Fruit fly (Drosophila melanogaster) whole organism, wandering third instar larva: ENCODE measurements around the gene CG42792.

Source experiments
- Abd-B ChIP-seq: fragments of >200 bp; optimal IDR thresholded peaks from 2 replicates; lab custom pipeline; 2017; ENCODE audit warnings: missing biosample characterization, missing genetic modification characterization
- CG32264 ChIP-seq: fragments of 200-800 bp; sonication (Bioruptor generic); optimal IDR thresholded peaks from 2 replicates; lab custom pipeline; 2016; ENCODE audit warnings: missing biosample characterization, missing genetic modification characterization
- CrebA ChIP-seq: fragments of 200-800 bp; sonication (Bioruptor generic); optimal IDR thresholded peaks from 2 replicates; lab custom pipeline; 2016; ENCODE audit warnings: missing biosample characterization, mild to moderate bottlenecking, missing genetic modification characterization, borderline replicate concordance
- Dfd ChIP-seq: fragments of >200 bp; optimal IDR thresholded peaks from 2 replicates; lab custom pipeline; 2017; ENCODE audit warnings: missing biosample characterization, missing genetic modification characterization
- Dif ChIP-seq: fragments of 200-275, 200-300 bp; sonication (Bioruptor generic); optimal IDR thresholded peaks from 2 replicates; lab custom pipeline; 2018; ENCODE audit warnings: missing biosample characterization, missing genetic modification characterization; ENCODE audit not compliant: partially characterized antibody
- GATAd ChIP-seq: sonication (Bioruptor generic); optimal IDR thresholded peaks from 2 replicates; lab custom pipeline; 2016; ENCODE audit warnings: missing biosample characterization, missing genetic modification characterization
- HLH106 ChIP-seq: fragments of 200-800 bp; optimal IDR thresholded peaks from 3 replicates; lab custom pipeline; 2019; ENCODE audit warnings: missing biosample characterization, mild to moderate bottlenecking, missing genetic modification characterization, moderate library complexity
- Hnf4 ChIP-seq: fragments of 200-800 bp; sonication (Bioruptor generic); optimal IDR thresholded peaks from 2 replicates; lab custom pipeline; 2016; ENCODE audit warnings: missing biosample characterization, mild to moderate bottlenecking, missing genetic modification characterization
- Hr78 ChIP-seq: fragments of >200 bp; optimal IDR thresholded peaks from 2 replicates; lab custom pipeline; 2017; ENCODE audit warnings: missing biosample characterization, missing genetic modification characterization
- Hr83 ChIP-seq: fragments of 200-300 bp; sonication (Bioruptor generic); optimal IDR thresholded peaks from 2 replicates; lab custom pipeline; 2016; ENCODE audit warnings: missing biosample characterization, mild to moderate bottlenecking, missing genetic modification characterization, moderate library complexity; ENCODE audit not compliant: poor library complexity, severe bottlenecking
- Jra ChIP-seq: sonication (Bioruptor generic); optimal IDR thresholded peaks from 2 replicates; lab custom pipeline; 2016; ENCODE audit warnings: missing biosample characterization, missing genetic modification characterization
- N ChIP-seq: fragments of >200 bp; optimal IDR thresholded peaks from 2 replicates; lab custom pipeline; 2018; ENCODE audit warnings: missing biosample characterization, missing external identifiers, missing genetic modification characterization
- OdsH ChIP-seq: fragments of 200-800 bp; sonication (Bioruptor generic); optimal IDR thresholded peaks from 2 replicates; lab custom pipeline; 2016; ENCODE audit warnings: missing biosample characterization, mild to moderate bottlenecking, missing genetic modification characterization
- Rel ChIP-seq, 2 experiments: fragments of 200-800 bp; sonication (Bioruptor generic) in 1 of 2; optimal IDR thresholded peaks; 2 replicates in 1 of 2; 3 replicates in 1 of 2; lab custom pipeline; 2016 to 2019; ENCODE audit warnings: mild to moderate bottlenecking in 2 of 2, missing biosample characterization in 2 of 2, missing genetic modification characterization in 2 of 2, moderate library complexity in 1 of 2
- Sp1 ChIP-seq: fragments of 200-800 bp; sonication (Bioruptor generic); optimal IDR thresholded peaks from 3 replicates; lab custom pipeline; 2019; ENCODE audit warnings: missing biosample characterization, mild to moderate bottlenecking, missing genetic modification characterization, moderate library complexity
- Vsx2 ChIP-seq: fragments of 200-300, 225-300 bp; sonication (Bioruptor generic); optimal IDR thresholded peaks from 2 replicates; lab custom pipeline; 2018; ENCODE audit warnings: missing biosample characterization, missing genetic modification characterization; ENCODE audit not compliant: partially characterized antibody
- br ChIP-seq: fragments of 200-800 bp; sonication (Bioruptor generic); optimal IDR thresholded peaks from 2 replicates; lab custom pipeline; 2016; ENCODE audit warnings: missing biosample characterization, missing genetic modification characterization
- brk ChIP-seq: fragments of 200-800 bp; sonication (Bioruptor generic); optimal IDR thresholded peaks from 2 replicates; lab custom pipeline; 2016; ENCODE audit warnings: missing biosample characterization, mild to moderate bottlenecking, missing genetic modification characterization
- dl ChIP-seq, 2 experiments: fragments of 175-275, 200-275 bp in 1 of 2; fragments of 200-275 bp in 1 of 2; sonication (Bioruptor generic); optimal IDR thresholded peaks; lab custom pipeline; 2018; ENCODE audit warnings: mild to moderate bottlenecking in 2 of 2, missing biosample characterization in 2 of 2, missing genetic modification characterization in 2 of 2, moderate library complexity in 2 of 2; ENCODE audit not compliant: partially characterized antibody in 2 of 2, insufficient read depth in 1 of 2
- dmrt93B ChIP-seq: fragments of 200-800 bp; sonication (Bioruptor generic); optimal IDR thresholded peaks from 2 replicates; lab custom pipeline; 2018; ENCODE audit warnings: missing biosample characterization, mild to moderate bottlenecking, missing genetic modification characterization
- dsf ChIP-seq: sonication (Bioruptor generic); optimal IDR thresholded peaks from 2 replicates; lab custom pipeline; 2016; ENCODE audit warnings: missing biosample characterization, missing genetic modification characterization, borderline replicate concordance
- ey ChIP-seq: fragments of 200-800 bp; sonication (Bioruptor generic); optimal IDR thresholded peaks from 2 replicates; lab custom pipeline; 2016; ENCODE audit warnings: missing biosample characterization, missing genetic modification characterization
- fru ChIP-seq: fragments of 200-800 bp; sonication (Bioruptor generic); optimal IDR thresholded peaks from 3 replicates; lab custom pipeline; 2016; ENCODE audit warnings: missing biosample characterization, mild to moderate bottlenecking, missing genetic modification characterization
- h ChIP-seq: fragments of 200-800 bp; sonication (Bioruptor generic); optimal IDR thresholded peaks from 3 replicates; lab custom pipeline; 2016; ENCODE audit warnings: missing biosample characterization, mild to moderate bottlenecking, missing genetic modification characterization
- jim ChIP-seq: fragments of 175-275, 200-325 bp; sonication (Bioruptor generic); optimal IDR thresholded peaks from 2 replicates; lab custom pipeline; 2016; ENCODE audit warnings: missing biosample characterization, mild to moderate bottlenecking, missing genetic modification characterization
- pan ChIP-seq: fragments of >200 bp; optimal IDR thresholded peaks from 2 replicates; lab custom pipeline; 2017
- psq ChIP-seq: fragments of 200-800 bp; sonication (Bioruptor generic); optimal IDR thresholded peaks from 3 replicates; lab custom pipeline; 2017; ENCODE audit warnings: missing biosample characterization, mild to moderate bottlenecking, missing genetic modification characterization, moderate library complexity
- rgr ChIP-seq: fragments of 200-800 bp; sonication (Bioruptor generic); optimal IDR thresholded peaks from 3 replicates; lab custom pipeline; 2016; ENCODE audit warnings: missing biosample characterization, mild to moderate bottlenecking, missing genetic modification characterization
- sv ChIP-seq: fragments of 200-800 bp; sonication (Bioruptor generic); optimal IDR thresholded peaks from 3 replicates; lab custom pipeline; 2016; ENCODE audit warnings: missing biosample characterization, missing genetic modification characterization
- tai ChIP-seq: sonication (Bioruptor generic); optimal IDR thresholded peaks from 2 replicates; lab custom pipeline; 2016; ENCODE audit warnings: missing biosample characterization, missing genetic modification characterization
- usp ChIP-seq: fragments of >200 bp; optimal IDR thresholded peaks from 2 replicates; lab custom pipeline; 2017; ENCODE audit warnings: missing biosample characterization, missing genetic modification characterization
- woc ChIP-seq: sonication (Bioruptor generic); optimal IDR thresholded peaks from 2 replicates; lab custom pipeline; 2016; ENCODE audit warnings: missing biosample characterization, mild to moderate bottlenecking, missing genetic modification characterization

Gene CG42792

dm6 chr2L:15886187-15886586 is 20.9 kb upstream of the CG42792 start (continued):
- no peak for TF ChIP-seq Dif (GFP tag; lab: Kevin White, UChicago)
- TF ChIP-seq, all 38 proteins: peak for 3

DNA sequence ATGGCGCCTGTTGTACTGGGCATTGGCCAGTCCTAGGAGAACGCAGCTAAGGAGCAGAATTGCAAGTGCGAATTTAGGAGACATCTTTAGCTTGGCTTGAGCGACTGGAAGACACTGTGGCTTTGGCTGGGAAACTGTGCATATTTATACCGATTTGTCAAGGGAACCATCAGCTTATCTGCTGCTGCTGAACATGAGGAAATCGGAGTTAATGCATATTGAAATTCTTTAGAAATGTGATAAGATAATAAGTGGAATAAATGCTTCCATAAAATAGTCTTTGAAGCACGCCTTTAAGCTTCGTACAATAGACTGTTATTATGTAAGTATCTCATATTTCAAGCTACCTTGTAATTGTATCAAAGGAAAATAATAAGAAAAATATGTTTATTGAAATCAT is 17.8 kb upstream of the CG42792 start, which contains the start of gene CG44475:
Gene CG44475 (minus strand): TSS at position 101 of the 400 bp plus-strand sequence.
- TF ChIP-seq Sp1, result no peak
- TF ChIP-seq woc (GFP tag; lab: Kevin White, UChicago), result no peak
- TF ChIP-seq sv (GFP tag; lab: Kevin White, UChicago), result no peak
- TF ChIP-seq fru (GFP tag; lab: Kevin White, UChicago), result no peak
- no peak for TF ChIP-seq Hr78
- no peak for TF ChIP-seq rgr (GFP tag; lab: Kevin White, UChicago)
- TF ChIP-seq jim (GFP tag; lab: Kevin White, UChicago), result no peak
- TF ChIP-seq Hnf4, result no peak
- TF ChIP-seq OdsH, result no peak
- TF ChIP-seq CG32264 (GFP tag; lab: Kevin White, UChicago), result no peak
- TF ChIP-seq Rel (GFP tag; optimal IDR thresholded peaks at IDR 0.05; lab: Kevin White, UChicago), result no peak
- TF ChIP-seq Rel (tag; optimal IDR thresholded peaks at IDR 0.05; lab: Kevin White, UChicago), result no peak
- TF ChIP-seq Dfd (GFP tag; lab: Kevin White, UChicago), result no peak
- no peak for TF ChIP-seq N
- TF ChIP-seq br (GFP tag; lab: Kevin White, UChicago), result no peak

dm6 chr2L:15880056-15880455 is 14.8 kb upstream of the CG42792 start, which contains the start of gene CG7653:
CG7653 (minus strand) TSS chr2L:15880156.
- TF ChIP-seq GATAd (no peak), fru (GFP tag; lab: Kevin White, UChicago) (no peak), Vsx2 (no peak), HLH106 (tag; lab: Kevin White, UChicago) (no peak), pan (lab: Kevin White, UChicago) (no peak), dsf (GFP tag; lab: Kevin White, UChicago) (no peak), Rel (GFP tag; optimal IDR thresholded peaks at IDR 0.05; lab: Kevin White, UChicago) (no peak), Rel (tag; optimal IDR thresholded peaks at IDR 0.05; lab: Kevin White, UChicago) (no peak), sv (GFP tag; lab: Kevin White, UChicago) (no peak), br (GFP tag; lab: Kevin White, UChicago) (no peak), Jra (GFP tag; lab: Kevin White, UChicago) (no peak), woc (GFP tag; lab: Kevin White, UChicago) (no peak), brk (no peak), Hr78 (no peak), CG32264 (GFP tag; lab: Kevin White, UChicago) (no peak), Hr83 (GFP tag; lab: Kevin White, UChicago) (no peak), Abd-B (no peak), h (GFP tag; lab: Kevin White, UChicago) (no peak), jim (GFP tag; lab: Kevin White, UChicago) (no peak)

- TF ChIP-seq GATAd (no peak), pan (lab: Kevin White, UChicago) (no peak), Abd-B (no peak), Hr83 (GFP tag; lab: Kevin White, UChicago) (no peak), dmrt93B (GFP tag; lab: Kevin White, UChicago) (no peak), tai (GFP tag; lab: Kevin White, UChicago) (no peak), dl (GFP tag; optimal IDR thresholded peaks at IDR 0.05; lab: Kevin White, UChicago; ENCODE audit: insufficient read depth in 1 of 2, partially characterized antibody in 2 of 2) (no peak), Vsx2 (no peak), ey (GFP tag; lab: Kevin White, UChicago) (no peak), psq (GFP tag; lab: Kevin White, UChicago) (no peak), brk (no peak), HLH106 (tag; lab: Kevin White, UChicago) (no peak), Rel (GFP tag; optimal IDR thresholded peaks at IDR 0.05; lab: Kevin White, UChicago) (no peak), Rel (tag; optimal IDR thresholded peaks at IDR 0.05; lab: Kevin White, UChicago) (no peak), Dif (GFP tag; lab: Kevin White, UChicago) (no peak), jim (GFP tag; lab: Kevin White, UChicago) (no peak), usp (GFP tag; lab: Kevin White, UChicago) (no peak), CrebA (GFP tag; lab: Kevin White, UChicago) (no peak), h (GFP tag; lab: Kevin White, UChicago) (no peak), Jra (GFP tag; lab: Kevin White, UChicago) (no peak)
These were observed 11.4 kb downstream of the CG42792 start, which contains the start of gene Tektin-A for dm6 chr2L:15853826-15854225. Tektin-A (plus strand) TSS chr2L:15854126.
